Worm (Caenorhabditis elegans) whole organism, young adult: ENCODE data around the gene F18A1.7.
A peak's percentile ranks its signal among the peaks of the same experiment; 100 is the strongest.

Experiments
- B0019.2 ChIP-seq: fragments of 200-800 bp; sonication (Bioruptor generic); conservative IDR thresholded peaks from 2 replicates; pipeline ENCODE4 v1.3.6; 2022; ENCODE audit warnings: missing genetic modification reagents, missing genetic modification characterization, missing compliant biosample characterization
- B0261.1 ChIP-seq: sonication (generic microtip); optimal IDR thresholded peaks from 2 replicates; lab custom pipeline; 2016; ENCODE audit warnings: mild to moderate bottlenecking, missing genetic modification characterization, moderate library complexity, missing compliant biosample characterization
- C17E4.6 ChIP-seq: fragments of 200-800 bp; sonication (Bioruptor generic); IDR thresholded peaks from 2 replicates; pipeline ENCODE4 v1.3.6; 2022; ENCODE audit warnings: missing genetic modification reagents, missing genetic modification characterization, missing compliant biosample characterization
- F22D6.2 ChIP-seq: sonication (generic microtip); optimal IDR thresholded peaks from 2 replicates; lab custom pipeline; 2016; ENCODE audit warnings: mild to moderate bottlenecking, missing genetic modification characterization, missing compliant biosample characterization
- F39B2.1 ChIP-seq: fragments of 200-800 bp; sonication (Bioruptor generic); IDR thresholded peaks from 2 replicates; pipeline ENCODE4 v1.3.6; 2022; ENCODE audit warnings: missing genetic modification reagents, missing genetic modification characterization, missing compliant biosample characterization
- F52B5.7 ChIP-seq: sonication (generic microtip); optimal IDR thresholded peaks from 2 replicates; lab custom pipeline; 2016; ENCODE audit warnings: mild to moderate bottlenecking, missing genetic modification characterization, missing compliant biosample characterization
- T07F8.4 ChIP-seq: sonication (generic microtip); optimal IDR thresholded peaks from 2 replicates; lab custom pipeline; 2016; ENCODE audit warnings: mild to moderate bottlenecking, missing genetic modification characterization, moderate library complexity, missing compliant biosample characterization
- T26A5.8 ChIP-seq: sonication (generic microtip); optimal IDR thresholded peaks from 2 replicates; lab custom pipeline; 2016; ENCODE audit warnings: missing genetic modification characterization, missing compliant biosample characterization
- Y53G8AR.9 ChIP-seq: fragments of 200-800 bp; sonication (Bioruptor generic); conservative IDR thresholded peaks from 2 replicates; pipeline ENCODE4 v1.3.6; 2022; ENCODE audit warnings: missing genetic modification reagents, missing genetic modification characterization, missing compliant biosample characterization
- Y95B8A.8 ChIP-seq: fragments of 200-800 bp; sonication (Bioruptor generic); IDR thresholded peaks from 2 replicates; pipeline ENCODE4 v1.3.6; 2022; ENCODE audit warnings: missing genetic modification reagents, missing genetic modification characterization, missing compliant biosample characterization
- ZK185.1 ChIP-seq: sonication (generic microtip); optimal IDR thresholded peaks from 2 replicates; lab custom pipeline; 2016; ENCODE audit warnings: mild to moderate bottlenecking, missing genetic modification characterization, missing compliant biosample characterization; ENCODE audit not compliant: poor library complexity, severe bottlenecking
- akir-1 ChIP-seq: fragments of 200-800 bp; sonication (Bioruptor generic); optimal IDR thresholded peaks from 2 replicates; lab custom pipeline; 2018; ENCODE audit warnings: mild to moderate bottlenecking, missing genetic modification characterization, moderate library complexity, missing compliant biosample characterization
- aptf-3 ChIP-seq: fragments of 200-800 bp; sonication (Bioruptor generic); IDR thresholded peaks from 2 replicates; pipeline ENCODE4 v1.3.6; 2022; ENCODE audit warnings: missing genetic modification characterization, missing compliant biosample characterization
- attf-5 ChIP-seq: fragments of 200-800 bp; sonication (Bioruptor generic); optimal IDR thresholded peaks from 2 replicates; lab custom pipeline; 2018; ENCODE audit warnings: mild to moderate bottlenecking, missing genetic modification characterization, missing compliant biosample characterization
- attf-6 ChIP-seq: fragments of 200-800 bp; sonication (Bioruptor generic); IDR thresholded peaks from 2 replicates; pipeline ENCODE4 v1.3.6; 2022; ENCODE audit warnings: missing genetic modification reagents, missing genetic modification characterization, missing compliant biosample characterization
- bed-1 ChIP-seq: fragments of 200-800 bp; sonication (Bioruptor generic); IDR thresholded peaks from 2 replicates; pipeline ENCODE4 v1.3.6; 2022; ENCODE audit warnings: missing genetic modification reagents, missing genetic modification characterization, missing compliant biosample characterization
- cebp-1 ChIP-seq, 2 experiments: fragments of 200-800 bp in 1 of 2; sonication (Bioruptor generic) in 1 of 2; sonication (generic microtip) in 1 of 2; IDR thresholded peaks in 1 of 2; optimal IDR thresholded peaks in 1 of 2; 2 replicates each; pipeline versions ENCODE4 v1.3.6 to Lab custom; 2017 to 2022; ENCODE audit warnings: missing compliant biosample characterization in 2 of 2, missing genetic modification characterization in 2 of 2, mild to moderate bottlenecking in 1 of 2, missing genetic modification reagents in 1 of 2, moderate library complexity in 1 of 2
- ceh-27 ChIP-seq: fragments of 200-800 bp; sonication (Bioruptor generic); optimal IDR thresholded peaks from 2 replicates; lab custom pipeline; 2018; ENCODE audit warnings: mild to moderate bottlenecking, missing genetic modification characterization, moderate library complexity, missing compliant biosample characterization
- dox-1 ChIP-seq: fragments of 200-800 bp; sonication (Bioruptor generic); IDR thresholded peaks from 2 replicates; pipeline ENCODE4 v1.3.6; 2022; ENCODE audit warnings: missing genetic modification reagents, missing genetic modification characterization, missing compliant biosample characterization
- egrh-3 ChIP-seq: fragments of 200-800 bp; sonication (Bioruptor generic); IDR thresholded peaks from 2 replicates; pipeline ENCODE4 v1.3.6; 2022; ENCODE audit warnings: missing genetic modification reagents, missing genetic modification characterization, missing compliant biosample characterization
- ets-4 ChIP-seq: fragments of 200-800 bp; sonication (Bioruptor generic); optimal IDR thresholded peaks from 2 replicates; lab custom pipeline; 2018; ENCODE audit warnings: mild to moderate bottlenecking, missing genetic modification characterization, missing compliant biosample characterization
- hlh-26 ChIP-seq: fragments of 200-800 bp; sonication (Bioruptor generic); conservative IDR thresholded peaks from 2 replicates; pipeline ENCODE4 v1.3.6; 2022; ENCODE audit warnings: missing genetic modification reagents, missing genetic modification characterization, missing compliant biosample characterization
- hmg-1.2 ChIP-seq: fragments of 200-800 bp; sonication (Bioruptor generic); IDR thresholded peaks from 2 replicates; pipeline ENCODE4 v1.3.6; 2022; ENCODE audit warnings: missing genetic modification reagents, missing genetic modification characterization, missing compliant biosample characterization
- hrde-1 ChIP-seq: sonication (generic microtip); optimal IDR thresholded peaks from 2 replicates; lab custom pipeline; 2016; ENCODE audit warnings: missing genetic modification characterization, mild to moderate bottlenecking, missing compliant biosample characterization, moderate library complexity, missing genotype, missing genetic modification reagents, borderline replicate concordance
- lin-26 ChIP-seq: fragments of 200-800 bp; sonication (Bioruptor generic); IDR thresholded peaks from 2 replicates; pipeline ENCODE4 v1.3.6; 2022; ENCODE audit warnings: missing genetic modification reagents, missing genetic modification characterization, missing compliant biosample characterization
- lin-35 ChIP-seq, 3 experiments: fragments of 150-350 bp in 2 of 3; sonication (generic microtip) in 1 of 3; optimal IDR thresholded peaks; 2 replicates each; lab custom pipeline; 2014 to 2018; ENCODE audit warnings: missing biosample characterization in 3 of 3, missing genetic modification characterization in 3 of 3, missing genetic modification reagents in 3 of 3
- madf-6 ChIP-seq: fragments of 200-800 bp; sonication (Bioruptor generic); IDR thresholded peaks from 2 replicates; pipeline ENCODE4 v1.3.6; 2022; ENCODE audit warnings: missing genetic modification reagents, missing genetic modification characterization, missing compliant biosample characterization
- nfyb-1 ChIP-seq: fragments of 200-800 bp; sonication (Bioruptor generic); IDR thresholded peaks from 2 replicates; pipeline ENCODE4 v1.3.6; 2022; ENCODE audit warnings: missing genetic modification reagents, missing genetic modification characterization, missing compliant biosample characterization
- nhr-179 ChIP-seq: sonication (generic microtip); optimal IDR thresholded peaks from 2 replicates; lab custom pipeline; 2016; ENCODE audit warnings: mild to moderate bottlenecking, missing genetic modification characterization, missing compliant biosample characterization
- nhr-27 ChIP-seq: fragments of 200-800 bp; sonication (Bioruptor generic); optimal IDR thresholded peaks from 2 replicates; lab custom pipeline; 2018; ENCODE audit warnings: mild to moderate bottlenecking, missing genetic modification characterization, moderate library complexity, missing compliant biosample characterization
- nhr-90 ChIP-seq: sonication (generic microtip); optimal IDR thresholded peaks from 2 replicates; lab custom pipeline; 2016; ENCODE audit warnings: missing genotype, mild to moderate bottlenecking, missing genetic modification characterization, missing compliant biosample characterization
- rcor-1 ChIP-seq: fragments of 200-800 bp; sonication (Bioruptor generic); IDR thresholded peaks from 2 replicates; pipeline ENCODE4 v1.3.6; 2022; ENCODE audit warnings: missing genetic modification reagents, missing genetic modification characterization, missing compliant biosample characterization
- rec-8 ChIP-seq, 2 experiments: sonication (generic microtip); optimal IDR thresholded peaks; 2 replicates each; lab custom pipeline; 2016; ENCODE audit warnings: mild to moderate bottlenecking in 2 of 2, missing genetic modification characterization in 2 of 2, missing genetic modification reagents in 2 of 2, missing genotype in 2 of 2, missing biosample characterization in 1 of 2, missing compliant biosample characterization in 1 of 2, moderate library complexity in 1 of 2
- repo-1 ChIP-seq: sonication (generic microtip); optimal IDR thresholded peaks from 2 replicates; lab custom pipeline; 2017; ENCODE audit warnings: mild to moderate bottlenecking, missing genetic modification characterization, missing compliant biosample characterization
- snpc-1.1 ChIP-seq: sonication (generic microtip); optimal IDR thresholded peaks from 2 replicates; lab custom pipeline; 2017; ENCODE audit warnings: missing genetic modification characterization, mild to moderate bottlenecking, missing compliant biosample characterization, antibody characterized with exemption, moderate library complexity, missing genotype, missing genetic modification reagents; ENCODE audit not compliant: insufficient read depth
- sptf-2 ChIP-seq: fragments of 200-800 bp; sonication (Bioruptor generic); optimal IDR thresholded peaks from 2 replicates; lab custom pipeline; 2018; ENCODE audit warnings: mild to moderate bottlenecking, missing genetic modification characterization, missing compliant biosample characterization
- tlf-1 ChIP-seq: fragments of 200-800 bp; sonication (Bioruptor generic); optimal IDR thresholded peaks from 2 replicates; lab custom pipeline; 2018; ENCODE audit warnings: mild to moderate bottlenecking, missing genetic modification characterization, missing compliant biosample characterization
- xnd-1 ChIP-seq: sonication (generic microtip); optimal IDR thresholded peaks from 2 replicates; lab custom pipeline; 2016; ENCODE audit warnings: missing genotype, missing genetic modification reagents, missing genetic modification characterization, missing compliant biosample characterization
- zfh-2 ChIP-seq: fragments of 200-800 bp; sonication (Bioruptor generic); conservative IDR thresholded peaks from 2 replicates; pipeline ENCODE4 v1.3.6; 2022; ENCODE audit warnings: missing genetic modification reagents, missing genetic modification characterization, missing compliant biosample characterization
- ztf-28 ChIP-seq: fragments of 200-800 bp; sonication (Bioruptor generic); IDR thresholded peaks from 2 replicates; pipeline ENCODE4 v1.3.6; 2022; ENCODE audit warnings: missing genetic modification reagents, missing genetic modification characterization, missing compliant biosample characterization
- ztf-6 ChIP-seq: fragments of 200-800 bp; sonication (Bioruptor generic); IDR thresholded peaks from 2 replicates; pipeline ENCODE4 v1.3.6; 2022; ENCODE audit warnings: missing genetic modification reagents, missing genetic modification characterization, missing compliant biosample characterization

F18A1.7 gene

DNA sequence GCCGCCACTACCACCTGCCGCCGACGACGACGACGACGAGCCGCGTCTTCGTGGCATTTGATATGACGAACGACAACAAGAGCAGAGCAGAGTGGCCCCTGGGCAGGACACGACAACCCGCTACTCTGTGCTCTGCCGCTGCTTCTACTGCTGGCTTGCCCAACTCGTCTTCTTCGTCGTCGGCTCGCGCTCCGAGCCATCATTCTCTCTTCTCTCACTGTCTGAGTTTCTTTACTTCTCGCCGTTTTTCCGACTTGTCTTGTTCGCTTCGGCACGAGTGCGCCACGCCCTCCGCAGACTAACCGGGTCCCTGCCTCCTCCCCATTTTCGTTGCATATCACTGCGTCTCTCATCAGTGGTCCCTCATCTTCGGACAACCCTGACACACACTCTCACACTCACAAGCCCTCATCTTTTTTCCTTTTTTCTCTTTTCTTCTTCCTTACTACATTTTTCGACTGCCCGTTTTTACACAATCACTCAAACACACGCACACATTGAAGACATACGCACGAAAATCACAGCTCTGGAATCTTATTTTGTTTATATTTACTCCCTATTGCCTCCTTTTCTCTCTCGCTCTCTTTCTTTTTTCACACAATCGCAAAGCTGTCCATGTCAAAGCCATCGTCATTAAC, 21.4 kb downstream of the F18A1.7 start (continued):
- TF ChIP-seq tlf-1 (GFP tag; lab: Kevin White, UChicago) (no peak), rcor-1 (GFP tag; lab: Robert Waterston, UW) (peak; percentile 35; the same call in 1 of the 2 replicates), F22D6.2 (tag; lab: Kevin White, UChicago) (no peak), nhr-90 (tag; lab: Kevin White, UChicago) (no peak), F39B2.1 (GFP tag; lab: Robert Waterston, UW) (no peak), lin-26 (no peak), lin-35 (GFP tag; optimal IDR thresholded peaks at IDR 0.05; lab: Kevin White, UChicago) (peak in 1 of 3 experiments; percentile 46), F52B5.7 (tag; lab: Kevin White, UChicago) (no peak), snpc-1.1 (tag; lab: Kevin White, UChicago) (no peak), repo-1 (tag; lab: Kevin White, UChicago) (no peak), attf-5 (GFP tag; lab: Kevin White, UChicago) (peak; percentile 37), nfyb-1 (no peak), hrde-1 (tag; lab: Kevin White, UChicago) (no peak), T07F8.4 (tag; lab: Kevin White, UChicago) (no peak), xnd-1 (no peak), nhr-179 (tag; lab: Kevin White, UChicago) (no peak), aptf-3 (GFP tag; lab: Robert Waterston, UW) (no peak), hlh-26 (GFP tag; lab: Robert Waterston, UW) (no peak), ceh-27 (GFP tag; lab: Kevin White, UChicago) (peak; percentile 43), zfh-2 (GFP tag; lab: Robert Waterston, UW) (peak; percentile 93), ztf-6 (GFP tag; lab: Robert Waterston, UW) (no peak), attf-6 (GFP tag; lab: Robert Waterston, UW) (no peak)

DNA sequence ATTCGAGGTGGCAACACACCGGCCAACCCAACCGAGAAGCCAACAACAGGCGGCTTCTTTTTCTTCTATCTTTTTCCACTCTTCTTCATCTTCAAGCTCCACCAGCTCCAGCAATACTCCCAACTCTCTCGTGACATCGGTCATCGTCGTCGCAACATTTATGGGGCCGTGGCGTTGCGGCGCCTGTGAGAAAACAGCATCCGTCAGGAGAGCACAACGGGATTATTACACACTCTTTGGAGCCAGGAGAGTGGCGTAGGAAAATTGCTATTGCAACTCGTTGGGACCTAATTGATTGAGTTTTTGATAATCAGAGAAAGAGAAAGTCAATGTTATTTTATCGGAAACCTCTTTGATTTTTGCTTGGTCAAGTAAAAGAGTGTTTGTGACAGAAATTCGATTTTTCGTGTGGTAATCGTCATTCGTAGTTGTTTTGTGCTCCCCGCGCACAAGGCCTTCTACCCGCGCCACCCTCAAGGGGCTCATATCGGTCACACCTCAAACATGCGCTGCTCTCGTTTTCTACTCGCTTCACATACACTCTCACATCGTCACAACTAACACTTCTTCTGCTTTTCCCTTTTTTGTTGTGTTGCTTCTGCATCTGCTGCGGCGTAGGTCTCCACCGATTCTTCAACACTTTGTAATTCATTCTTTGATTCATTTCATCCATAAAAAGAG, 23.3 kb downstream of the F18A1.7 start:
- TF ChIP-seq B0019.2 (no peak), ztf-28 (GFP tag; lab: Robert Waterston, UW) (peak; percentile 42; the same call in 1 of the 2 replicates), zfh-2 (GFP tag; lab: Robert Waterston, UW) (0 out of 2 replicates have a peak, but pooled peaks have one; percentile 26), T26A5.8 (tag; lab: Kevin White, UChicago) (no peak), nfyb-1 (no peak), akir-1 (GFP tag; lab: Kevin White, UChicago) (no peak)

DNA sequence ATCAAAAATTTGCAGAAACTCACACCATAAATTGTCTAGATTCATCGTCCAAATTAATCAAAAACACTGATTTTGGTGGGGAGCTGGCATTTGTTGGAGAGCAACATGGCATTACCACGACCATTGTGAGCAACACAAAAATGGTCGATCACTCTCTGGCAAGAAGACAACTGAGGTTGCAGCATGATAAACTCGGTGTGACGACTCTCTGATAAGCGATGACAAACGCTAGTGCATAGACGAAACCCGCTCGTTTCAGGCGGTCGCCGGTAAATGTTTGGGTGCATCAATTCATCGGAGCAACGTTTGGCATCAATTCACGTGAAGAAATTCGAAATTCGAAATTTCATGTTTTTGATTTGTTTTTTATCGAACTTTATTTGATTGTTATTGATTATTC, 24.5 kb downstream of the F18A1.7 start:
- no peak for TF ChIP-seq ZK185.1 (tag; lab: Kevin White, UChicago)
- TF ChIP-seq bed-1 (GFP tag; lab: Robert Waterston, UW): no peak
- no peak for TF ChIP-seq nhr-27
- TF ChIP-seq nfyb-1: no peak
- TF ChIP-seq dox-1 (GFP tag; lab: Robert Waterston, UW): peak; percentile 47
- TF ChIP-seq Y53G8AR.9 (GFP tag; lab: Robert Waterston, UW): no peak
- no peak for TF ChIP-seq hmg-1.2 (GFP tag; lab: Robert Waterston, UW)
- no peak for TF ChIP-seq F52B5.7 (tag; lab: Kevin White, UChicago)
- TF ChIP-seq nhr-90 (tag; lab: Kevin White, UChicago): no peak
- TF ChIP-seq rec-8 (tag; optimal IDR thresholded peaks at IDR 0.05; lab: Kevin White, UChicago): no peak
- TF ChIP-seq B0261.1 (tag; lab: Kevin White, UChicago): no peak
- no peak for TF ChIP-seq cebp-1 (GFP tag; IDR thresholded peaks at IDR 0.05; lab: Robert Waterston, UW)
- TF ChIP-seq cebp-1 (tag; optimal IDR thresholded peaks at IDR 0.05; lab: Kevin White, UChicago): peak; percentile 6
- TF ChIP-seq sptf-2 (GFP tag; lab: Kevin White, UChicago): no peak
- TF ChIP-seq ets-4 (GFP tag; lab: Kevin White, UChicago): peak; percentile 31
- TF ChIP-seq Y95B8A.8 (GFP tag; lab: Robert Waterston, UW): no peak
- no peak for TF ChIP-seq ztf-6 (GFP tag; lab: Robert Waterston, UW)
- TF ChIP-seq repo-1 (tag; lab: Kevin White, UChicago): no peak
- no peak for TF ChIP-seq madf-6
- no peak for TF ChIP-seq egrh-3 (GFP tag; lab: Robert Waterston, UW)
- 0 out of 2 replicates have a peak, but pooled peaks have one; percentile 24 for TF ChIP-seq ztf-28 (GFP tag; lab: Robert Waterston, UW)
- TF ChIP-seq C17E4.6: no peak
